Fruit fly (Drosophila melanogaster) whole organism, embryonic: ENCODE data around the gene Mybbp1A.

Source experiments
- Aef1 ChIP-seq: fragments of 200-800 bp; sonication (Bioruptor generic); IDR thresholded peaks from 3 replicates; pipeline ENCODE4 v1.3.6; 2022; ENCODE audit warnings: missing biosample characterization, missing genetic modification characterization
- Atf6 ChIP-seq: fragments of 200-800 bp; sonication (Bioruptor generic); IDR thresholded peaks from 2 replicates; pipeline ENCODE4 v1.3.6; 2022; ENCODE audit warnings: missing biosample characterization, missing genetic modification characterization
- CG10209 ChIP-seq: fragments of 200-800 bp; sonication (Bioruptor generic); optimal IDR thresholded peaks from 3 replicates; lab custom pipeline; 2017; ENCODE audit warnings: missing biosample characterization, mild to moderate bottlenecking, missing genetic modification characterization, missing genetic modification reagents
- CG1024 ChIP-seq: fragments of 200-800 bp; sonication (Bioruptor generic); IDR thresholded peaks from 2 replicates; pipeline ENCODE4 v1.3.6; 2022; ENCODE audit warnings: missing biosample characterization, missing genetic modification characterization
- CG10462 ChIP-seq: fragments of 200-800 bp; sonication (Bioruptor generic); optimal IDR thresholded peaks from 2 replicates; lab custom pipeline; 2016; ENCODE audit warnings: missing biosample characterization, missing genetic modification characterization
- CG10959 ChIP-seq: fragments of 200-800 bp; sonication (Bioruptor generic); IDR thresholded peaks from 2 replicates; pipeline ENCODE4 v1.3.6; 2022; ENCODE audit warnings: missing biosample characterization, missing genetic modification characterization
- CG10979 ChIP-seq: fragments of 200-800 bp; sonication (Bioruptor generic); optimal IDR thresholded peaks from 2 replicates; lab custom pipeline; 2018; ENCODE audit warnings: missing biosample characterization, mild to moderate bottlenecking, missing genetic modification characterization, moderate library complexity
- CG11696 ChIP-seq: fragments of 200-800 bp; sonication (Bioruptor generic); IDR thresholded peaks from 2 replicates; pipeline ENCODE4 v1.3.6; 2022; ENCODE audit warnings: missing biosample characterization, missing genetic modification characterization
- CG13123 ChIP-seq: fragments of 200-800 bp; sonication (Bioruptor generic); optimal IDR thresholded peaks from 2 replicates; lab custom pipeline; 2016; ENCODE audit warnings: missing biosample characterization, missing genetic modification characterization
- CG13296 ChIP-seq: fragments of 200-800 bp; sonication (Bioruptor generic); optimal IDR thresholded peaks from 3 replicates; lab custom pipeline; 2018; ENCODE audit warnings: missing biosample characterization, mild to moderate bottlenecking, missing genetic modification characterization
- CG13775 ChIP-seq: fragments of 200-800 bp; sonication (Bioruptor generic); optimal IDR thresholded peaks from 3 replicates; lab custom pipeline; 2017; ENCODE audit warnings: missing biosample characterization, mild to moderate bottlenecking, missing genetic modification characterization
- CG15011 ChIP-seq: fragments of 200-800 bp; sonication (Bioruptor generic); optimal IDR thresholded peaks from 3 replicates; lab custom pipeline; 2018; ENCODE audit warnings: missing biosample characterization, mild to moderate bottlenecking, missing genetic modification characterization
- CG2678 ChIP-seq: fragments of 200-800 bp; sonication (Bioruptor generic); optimal IDR thresholded peaks from 3 replicates; lab custom pipeline; 2019; ENCODE audit warnings: missing biosample characterization, mild to moderate bottlenecking, missing genetic modification characterization, moderate library complexity
- CG2712 ChIP-seq: fragments of 200-800 bp; optimal IDR thresholded peaks from 3 replicates; lab custom pipeline; 2019; ENCODE audit warnings: missing biosample characterization, mild to moderate bottlenecking, missing genetic modification characterization, moderate library complexity
- CG3163 ChIP-seq: fragments of 200-800 bp; sonication (Bioruptor generic); optimal IDR thresholded peaks from 3 replicates; lab custom pipeline; 2016; ENCODE audit warnings: missing biosample characterization, missing genetic modification characterization
- CG3407 ChIP-seq: fragments of 200-800 bp; sonication (Bioruptor generic); optimal IDR thresholded peaks from 2 replicates; lab custom pipeline; 2018; ENCODE audit warnings: missing biosample characterization, mild to moderate bottlenecking, missing genetic modification characterization
- CG34376 ChIP-seq: fragments of 200-800 bp; sonication (Bioruptor generic); optimal IDR thresholded peaks from 2 replicates; lab custom pipeline; 2018; ENCODE audit warnings: missing biosample characterization, mild to moderate bottlenecking, missing genetic modification characterization
- CG42726 ChIP-seq: fragments of 200-800 bp; sonication (Bioruptor generic); IDR thresholded peaks from 2 replicates; pipeline ENCODE4 v1.3.6; 2022; ENCODE audit warnings: missing biosample characterization, missing genetic modification characterization; ENCODE audit not compliant: partially characterized antibody
- CG4820 ChIP-seq: fragments of 200-800 bp; sonication (Bioruptor generic); optimal IDR thresholded peaks from 3 replicates; lab custom pipeline; 2016; ENCODE audit warnings: missing biosample characterization, missing genetic modification characterization
- CG7357 ChIP-seq: fragments of 200-800 bp; sonication (Bioruptor generic); IDR thresholded peaks from 3 replicates; pipeline ENCODE4 v1.3.6; 2022; ENCODE audit warnings: missing biosample characterization, missing genetic modification characterization
- CG7556 ChIP-seq: fragments of 200-800 bp; sonication (Bioruptor generic); optimal IDR thresholded peaks from 2 replicates; lab custom pipeline; 2017; ENCODE audit warnings: missing biosample characterization, mild to moderate bottlenecking, missing genetic modification characterization
- CG7987 ChIP-seq: fragments of 200-800 bp; sonication (Bioruptor generic); optimal IDR thresholded peaks from 2 replicates; lab custom pipeline; 2018; ENCODE audit warnings: missing biosample characterization, mild to moderate bottlenecking, missing genetic modification characterization, moderate library complexity
- CG9437 ChIP-seq: fragments of 200-800 bp; sonication (Bioruptor generic); optimal IDR thresholded peaks from 2 replicates; lab custom pipeline; 2018; ENCODE audit warnings: missing biosample characterization, mild to moderate bottlenecking, missing genetic modification characterization
- CG9932 ChIP-seq: fragments of 200-800 bp; sonication (Bioruptor generic); IDR thresholded peaks from 2 replicates; pipeline ENCODE4 v1.3.6; 2022; ENCODE audit warnings: missing biosample characterization, missing genetic modification characterization
- Dref ChIP-seq: fragments of 200-800 bp; sonication (Bioruptor generic); IDR thresholded peaks from 2 replicates; pipeline ENCODE4 v1.3.6; 2022; ENCODE audit warnings: missing biosample characterization, missing genetic modification characterization
- Ets97D ChIP-seq: fragments of 200-800 bp; sonication (Bioruptor generic); optimal IDR thresholded peaks from 3 replicates; lab custom pipeline; 2016; ENCODE audit warnings: missing biosample characterization, missing genetic modification characterization
- Hand ChIP-seq: fragments of 200-800 bp; sonication (Bioruptor generic); optimal IDR thresholded peaks from 2 replicates; lab custom pipeline; 2017; ENCODE audit warnings: mild to moderate bottlenecking, missing biosample characterization, missing genetic modification reagents, missing genetic modification characterization
- Hmr ChIP-seq: fragments of 200-800 bp; sonication (Bioruptor generic); optimal IDR thresholded peaks from 3 replicates; lab custom pipeline; 2017; ENCODE audit warnings: mild to moderate bottlenecking, missing biosample characterization, missing genetic modification reagents, missing genetic modification characterization
- Jarid2 ChIP-seq: fragments of 200-800 bp; sonication (Bioruptor generic); optimal IDR thresholded peaks from 3 replicates; lab custom pipeline; 2017; ENCODE audit warnings: mild to moderate bottlenecking, missing biosample characterization, missing genetic modification reagents, missing genetic modification characterization
- NK7.1 ChIP-seq: fragments of 200-800 bp; sonication (Bioruptor generic); optimal IDR thresholded peaks from 3 replicates; lab custom pipeline; 2016; ENCODE audit warnings: missing biosample characterization, missing genetic modification characterization
- Stat92E ChIP-seq, 3 experiments: fragments of >200 bp in 2 of 3; fragments of 200-800 bp in 1 of 3; sonication (Bioruptor generic) in 1 of 3; optimal IDR thresholded peaks; 2 replicates each; lab custom pipeline; 2017 to 2019; ENCODE audit warnings: missing biosample characterization in 3 of 3, missing genetic modification characterization in 3 of 3, mild to moderate bottlenecking in 1 of 3, moderate library complexity in 1 of 3
- ap ChIP-seq: fragments of 200-800 bp; sonication (Bioruptor generic); IDR thresholded peaks from 2 replicates; pipeline ENCODE4 v1.3.6; 2022; ENCODE audit warnings: missing biosample characterization, missing genetic modification characterization
- ato ChIP-seq: fragments of 200-800 bp; sonication (Bioruptor generic); IDR thresholded peaks from 2 replicates; pipeline ENCODE4 v1.3.6; 2022; ENCODE audit warnings: missing biosample characterization, missing genetic modification characterization; ENCODE audit not compliant: partially characterized antibody
- chif ChIP-seq, 2 experiments: fragments of 200-800 bp; sonication (Bioruptor generic); optimal IDR thresholded peaks; 3 replicates each; lab custom pipeline; 2016; ENCODE audit warnings: missing biosample characterization in 2 of 2, missing genetic modification characterization in 2 of 2
- danr ChIP-seq: fragments of 200-800 bp; sonication (Bioruptor generic); IDR thresholded peaks from 2 replicates; pipeline ENCODE4 v1.3.6; 2022; ENCODE audit warnings: missing biosample characterization, missing genetic modification characterization
- dimm ChIP-seq: fragments of 200-800 bp; sonication (Bioruptor generic); IDR thresholded peaks from 2 replicates; pipeline ENCODE4 v1.3.6; 2022; ENCODE audit warnings: missing biosample characterization, missing genetic modification characterization
- jigr1 ChIP-seq: fragments of 200-800 bp; sonication (Bioruptor generic); IDR thresholded peaks from 3 replicates; pipeline ENCODE4 v1.3.6; 2022; ENCODE audit warnings: missing biosample characterization, missing genetic modification characterization
- klu ChIP-seq: fragments of 200-800 bp; sonication (Bioruptor generic); IDR thresholded peaks from 2 replicates; pipeline ENCODE4 v1.3.6; 2022; ENCODE audit warnings: missing biosample characterization, missing genetic modification characterization
- lov ChIP-seq, 2 experiments: fragments of 200-800 bp in 1 of 2; fragments of >200 bp in 1 of 2; sonication (Bioruptor generic) in 1 of 2; IDR thresholded peaks in 1 of 2; optimal IDR thresholded peaks in 1 of 2; 2 replicates in 1 of 2; 3 replicates in 1 of 2; pipeline versions ENCODE4 v1.3.6 to Lab custom; 2017 to 2022; ENCODE audit warnings: missing biosample characterization in 1 of 2, missing genetic modification characterization in 1 of 2
- mam ChIP-seq: fragments of 200-800 bp; sonication (Bioruptor generic); optimal IDR thresholded peaks from 3 replicates; lab custom pipeline; 2016; ENCODE audit warnings: missing biosample characterization, missing genetic modification characterization
- nerfin-1 ChIP-seq: fragments of 200-800 bp; sonication (Bioruptor generic); optimal IDR thresholded peaks from 3 replicates; lab custom pipeline; 2019; ENCODE audit warnings: missing biosample characterization, mild to moderate bottlenecking, missing genetic modification characterization, moderate library complexity
- nerfin-2 ChIP-seq: fragments of 200-800 bp; sonication (Bioruptor generic); IDR thresholded peaks from 2 replicates; pipeline ENCODE4 v1.3.6; 2022; ENCODE audit warnings: missing biosample characterization, missing genetic modification characterization; ENCODE audit not compliant: partially characterized antibody
- p53 ChIP-seq: fragments of 200-800 bp; sonication (Bioruptor generic); optimal IDR thresholded peaks from 2 replicates; lab custom pipeline; 2016; ENCODE audit warnings: missing biosample characterization, missing genetic modification characterization
- salm ChIP-seq: fragments of 200-800 bp; sonication (Bioruptor generic); optimal IDR thresholded peaks from 2 replicates; lab custom pipeline; 2018; ENCODE audit warnings: missing biosample characterization, mild to moderate bottlenecking, missing genetic modification characterization
- sens ChIP-seq: fragments of 200-800 bp; sonication (Bioruptor generic); peaks from one replicate; lab custom pipeline; 2016; ENCODE audit warnings: missing biosample characterization, missing genetic modification characterization
- sr ChIP-seq: fragments of 200-800 bp; sonication (Bioruptor generic); IDR thresholded peaks from 3 replicates; pipeline ENCODE4 v1.3.6; 2022; ENCODE audit warnings: missing biosample characterization, missing genetic modification characterization
- tin ChIP-seq: fragments of 200-800 bp; sonication (Bioruptor generic); optimal IDR thresholded peaks from 3 replicates; lab custom pipeline; 2016; ENCODE audit warnings: missing biosample characterization, missing genetic modification characterization
- tna ChIP-seq: fragments of 200-800 bp; sonication (Bioruptor generic); IDR thresholded peaks from 2 replicates; pipeline ENCODE4 v1.3.6; 2022; ENCODE audit warnings: missing biosample characterization, missing genetic modification characterization; ENCODE audit not compliant: partially characterized antibody
- tup ChIP-seq: fragments of 200-800 bp; sonication (Bioruptor generic); optimal IDR thresholded peaks from 2 replicates; lab custom pipeline; 2016; ENCODE audit warnings: missing biosample characterization, mild to moderate bottlenecking, missing genetic modification characterization, moderate library complexity
- wek ChIP-seq: fragments of 200-800 bp; sonication (Bioruptor generic); optimal IDR thresholded peaks from 3 replicates; lab custom pipeline; 2018; ENCODE audit warnings: missing biosample characterization, mild to moderate bottlenecking, missing genetic modification characterization, moderate library complexity
- zen2 ChIP-seq: fragments of 200-800 bp; sonication (Bioruptor generic); IDR thresholded peaks from 3 replicates; pipeline ENCODE4 v1.3.6; 2022; ENCODE audit warnings: missing biosample characterization, missing genetic modification characterization; ENCODE audit not compliant: partially characterized antibody

The Mybbp1A gene

dm6 chrX:618583-618982 lies 11.0 kb upstream of the Mybbp1A start (continued):
- TF ChIP-seq Stat92E (GFP tag; optimal IDR thresholded peaks at IDR 0.05; lab: Kevin White, UChicago): no peak
- no peak for TF ChIP-seq nerfin-1
- TF ChIP-seq sr: no peak
- no peak for TF ChIP-seq ap (GFP tag; lab: Robert Waterston, UW)
- 0 out of 3 replicates have a peak, but pooled peaks have one; percentile 11 for TF ChIP-seq Aef1 (GFP tag; lab: Robert Waterston, UW)
- TF ChIP-seq CG7357 (GFP tag; lab: Robert Waterston, UW): no peak
- no peak for TF ChIP-seq Jarid2 (GFP tag; lab: Kevin White, UChicago)
- no peak for TF ChIP-seq dimm (GFP tag; lab: Robert Waterston, UW)
- no peak for TF ChIP-seq p53
- peak; percentile 16 for TF ChIP-seq CG10979 (tag; lab: Kevin White, UChicago)
- TF ChIP-seq ato (GFP tag; lab: Robert Waterston, UW): no peak
- no peak for TF ChIP-seq CG3163
- no peak for TF ChIP-seq CG11696
- TF ChIP-seq Hand (GFP tag; lab: Kevin White, UChicago): no peak
- TF ChIP-seq wek (GFP tag; lab: Kevin White, UChicago): no peak
- TF ChIP-seq CG2678 (tag; lab: Kevin White, UChicago): peak; percentile 47
- TF ChIP-seq CG10209 (GFP tag; lab: Kevin White, UChicago): no peak
- TF ChIP-seq mam (GFP tag; lab: Kevin White, UChicago): peak; percentile 39
- TF ChIP-seq CG13123: no peak
- TF ChIP-seq CG9437 (GFP tag; lab: Kevin White, UChicago): peak; percentile 5
- TF ChIP-seq NK7.1 (GFP tag; lab: Kevin White, UChicago): no peak
- TF ChIP-seq CG9932: no peak
- no peak for TF ChIP-seq jigr1
- peak; percentile 72 for TF ChIP-seq sens (GFP tag; lab: Kevin White, UChicago)
- peak; percentile 7 for TF ChIP-seq Hmr
- peak; percentile 7 for TF ChIP-seq Ets97D (GFP tag; lab: Kevin White, UChicago)
- TF ChIP-seq CG2712: peak; percentile 49
- TF ChIP-seq Dref: no peak
- no peak for TF ChIP-seq CG42726 (GFP tag; lab: Robert Waterston, UW)
- TF ChIP-seq tup (GFP tag; lab: Kevin White, UChicago): no peak
- no peak for TF ChIP-seq klu (GFP tag; lab: Robert Waterston, UW)
- TF ChIP-seq CG7987 (GFP tag; lab: Kevin White, UChicago): no peak
- TF ChIP-seq salm (tag; lab: Kevin White, UChicago): no peak
- TF ChIP-seq CG34376: no peak
- no peak for TF ChIP-seq CG10462
- no peak for TF ChIP-seq zen2
- TF ChIP-seq CG1024: no peak
- TF ChIP-seq CG15011: no peak
- TF ChIP-seq tna: no peak
- peak; percentile 12 to 21 for TF ChIP-seq chif (GFP tag; optimal IDR thresholded peaks at IDR 0.05; lab: Kevin White, UChicago)
- no peak for TF ChIP-seq CG3407 (GFP tag; lab: Kevin White, UChicago)
- no peak for TF ChIP-seq danr (GFP tag; lab: Robert Waterston, UW)
- no peak for TF ChIP-seq nerfin-2 (GFP tag; lab: Robert Waterston, UW)
- no peak for TF ChIP-seq CG13296 (GFP tag; lab: Kevin White, UChicago)
- TF ChIP-seq lov (optimal IDR thresholded peaks at IDR 0.05; lab: Kevin White, UChicago): no peak
- no peak for TF ChIP-seq lov (GFP tag; IDR thresholded peaks at IDR 0.05; lab: Robert Waterston, UW)
- TF ChIP-seq CG7556 (GFP tag; lab: Kevin White, UChicago): peak; percentile 15
- TF ChIP-seq CG10959: no peak
- no peak for TF ChIP-seq CG4820 (GFP tag; lab: Kevin White, UChicago)
- peak; percentile 22 for TF ChIP-seq CG13775 (GFP tag; lab: Kevin White, UChicago)
- TF ChIP-seq Atf6: 0 out of 2 replicates have a peak, but pooled peaks have one; percentile 27
- TF ChIP-seq tin (GFP tag; lab: Kevin White, UChicago): no peak
